Fruit fly (Drosophila melanogaster) whole organism, embryonic: Measurements from ENCODE around the gene CG9733.

Experiments
- Ada2b ChIP-seq: fragments of 200-800 bp; sonication (Bioruptor generic); IDR thresholded peaks from 2 replicates; pipeline ENCODE4 v1.3.6; 2022; ENCODE audit warnings: missing biosample characterization, missing genetic modification characterization
- Antp ChIP-seq: fragments of 200-800 bp; sonication (Bioruptor generic); optimal IDR thresholded peaks from 3 replicates; lab custom pipeline; 2016; ENCODE audit warnings: missing biosample characterization, missing genetic modification characterization
- Bteb2 ChIP-seq: fragments of 200-800 bp; sonication (Bioruptor generic); optimal IDR thresholded peaks from 2 replicates; lab custom pipeline; 2016; ENCODE audit warnings: missing biosample characterization, missing genetic modification characterization
- CG10267 ChIP-seq: fragments of 200-800 bp; sonication (Bioruptor generic); optimal IDR thresholded peaks from 2 replicates; lab custom pipeline; 2018; ENCODE audit warnings: missing biosample characterization, mild to moderate bottlenecking, missing genetic modification characterization, moderate library complexity
- CG10565 ChIP-seq: fragments of 200-800 bp; sonication (Bioruptor generic); optimal IDR thresholded peaks from 3 replicates; lab custom pipeline; 2016; ENCODE audit warnings: missing biosample characterization, mild to moderate bottlenecking, missing genetic modification characterization
- CG10959 ChIP-seq: fragments of 200-800 bp; sonication (Bioruptor generic); IDR thresholded peaks from 2 replicates; pipeline ENCODE4 v1.3.6; 2022; ENCODE audit warnings: missing biosample characterization, missing genetic modification characterization
- CG12942 ChIP-seq: fragments of 200-800 bp; sonication (Bioruptor generic); optimal IDR thresholded peaks from 3 replicates; lab custom pipeline; 2016; ENCODE audit warnings: missing biosample characterization, missing genetic modification characterization
- CG1603 ChIP-seq: fragments of 200-800 bp; sonication (Bioruptor generic); optimal IDR thresholded peaks from 2 replicates; lab custom pipeline; 2019; ENCODE audit warnings: missing biosample characterization, mild to moderate bottlenecking, missing genetic modification characterization, moderate library complexity
- CG16815 ChIP-seq: fragments of 200-800 bp; sonication (Bioruptor generic); optimal IDR thresholded peaks from 3 replicates; lab custom pipeline; 2017; ENCODE audit warnings: missing biosample characterization, mild to moderate bottlenecking, missing genetic modification characterization
- CG17359 ChIP-seq: fragments of 200-800 bp; sonication (Bioruptor generic); optimal IDR thresholded peaks from 3 replicates; lab custom pipeline; 2018; ENCODE audit warnings: missing biosample characterization, mild to moderate bottlenecking, missing genetic modification characterization, moderate library complexity
- CG17568 ChIP-seq: fragments of 200-800 bp; sonication (Bioruptor generic); optimal IDR thresholded peaks from 2 replicates; lab custom pipeline; 2018; ENCODE audit warnings: missing biosample characterization, mild to moderate bottlenecking, missing genetic modification characterization, moderate library complexity
- CG18619 ChIP-seq: fragments of 200-800 bp; sonication (Bioruptor generic); optimal IDR thresholded peaks from 3 replicates; lab custom pipeline; 2017; ENCODE audit warnings: missing biosample characterization, mild to moderate bottlenecking, missing genetic modification characterization
- CG31365 ChIP-seq: fragments of 200-800 bp; sonication (Bioruptor generic); optimal IDR thresholded peaks from 2 replicates; lab custom pipeline; 2018; ENCODE audit warnings: missing biosample characterization, mild to moderate bottlenecking, missing genetic modification characterization
- CG33213 ChIP-seq: fragments of 200-800 bp; sonication (Bioruptor generic); optimal IDR thresholded peaks from 3 replicates; lab custom pipeline; 2016; ENCODE audit warnings: missing biosample characterization, missing genetic modification characterization
- CG7372 ChIP-seq: fragments of 200-800 bp; sonication (Bioruptor generic); IDR thresholded peaks from 2 replicates; pipeline ENCODE4 v1.3.6; 2022; ENCODE audit warnings: missing biosample characterization, missing genetic modification characterization
- CG7839 ChIP-seq: fragments of 200-800 bp; sonication (Bioruptor generic); optimal IDR thresholded peaks from 3 replicates; lab custom pipeline; 2018; ENCODE audit warnings: missing biosample characterization, mild to moderate bottlenecking, missing genetic modification characterization, moderate library complexity
- CG8765 ChIP-seq: fragments of 200-800 bp; sonication (Bioruptor generic); IDR thresholded peaks from 2 replicates; pipeline ENCODE4 v1.3.6; 2022; ENCODE audit warnings: missing biosample characterization, missing genetic modification characterization
- CG9817 ChIP-seq: fragments of 200-800 bp; sonication (Bioruptor generic); optimal IDR thresholded peaks from 2 replicates; lab custom pipeline; 2018; ENCODE audit warnings: missing biosample characterization, mild to moderate bottlenecking, missing genetic modification characterization, moderate library complexity
- Dek ChIP-seq: fragments of 200-800 bp; sonication (Bioruptor generic); optimal IDR thresholded peaks from 3 replicates; lab custom pipeline; 2019; ENCODE audit warnings: missing biosample characterization, mild to moderate bottlenecking, missing genetic modification characterization, moderate library complexity
- Eip74EF ChIP-seq, 2 experiments: fragments of 200-800 bp in 1 of 2; fragments of >200 bp in 1 of 2; sonication (Bioruptor generic) in 1 of 2; optimal IDR thresholded peaks; 2 replicates each; lab custom pipeline; 2017 to 2019; ENCODE audit warnings: missing biosample characterization in 2 of 2, missing genetic modification characterization in 2 of 2, mild to moderate bottlenecking in 1 of 2, moderate library complexity in 1 of 2
- HLHmδ ChIP-seq: fragments of 200-800 bp; sonication (Bioruptor generic); optimal IDR thresholded peaks from 2 replicates; lab custom pipeline; 2018; ENCODE audit warnings: missing biosample characterization, mild to moderate bottlenecking, missing genetic modification characterization, moderate library complexity
- Hr3 ChIP-seq: fragments of 200-800 bp; sonication (Bioruptor generic); optimal IDR thresholded peaks from 3 replicates; lab custom pipeline; 2016; ENCODE audit warnings: missing biosample characterization, missing genetic modification characterization
- Max ChIP-seq: fragments of 200-800 bp; sonication (Bioruptor generic); optimal IDR thresholded peaks from 2 replicates; lab custom pipeline; 2016; ENCODE audit warnings: missing biosample characterization, mild to moderate bottlenecking, missing genetic modification characterization
- NC2β ChIP-seq: fragments of 200-800 bp; sonication (Bioruptor generic); optimal IDR thresholded peaks from 2 replicates; lab custom pipeline; 2016; ENCODE audit warnings: missing biosample characterization, missing genetic modification characterization
- Neu2 ChIP-seq: fragments of 200-800 bp; sonication (Bioruptor generic); optimal IDR thresholded peaks from 3 replicates; lab custom pipeline; 2016; ENCODE audit warnings: missing biosample characterization, missing genetic modification characterization, borderline replicate concordance
- Optix ChIP-seq: fragments of 200-800 bp; sonication (Bioruptor generic); IDR thresholded peaks from 3 replicates; pipeline ENCODE4 v1.3.6; 2022; ENCODE audit warnings: missing biosample characterization, missing genetic modification characterization
- Ptx1 ChIP-seq: fragments of 200-800 bp; sonication (Bioruptor generic); IDR thresholded peaks from 2 replicates; pipeline ENCODE4 v1.3.6; 2022; ENCODE audit warnings: missing biosample characterization, missing genetic modification characterization
- Rx ChIP-seq: fragments of 200-800 bp; sonication (Bioruptor generic); IDR thresholded peaks from 2 replicates; pipeline ENCODE4 v1.3.6; 2022; ENCODE audit warnings: missing biosample characterization, missing genetic modification characterization
- Xbp1 ChIP-seq: fragments of 200-800 bp; sonication (Bioruptor generic); optimal IDR thresholded peaks from 3 replicates; lab custom pipeline; 2016; ENCODE audit warnings: missing biosample characterization, mild to moderate bottlenecking, missing genetic modification characterization
- ato ChIP-seq: fragments of 200-800 bp; sonication (Bioruptor generic); IDR thresholded peaks from 2 replicates; pipeline ENCODE4 v1.3.6; 2022; ENCODE audit warnings: missing biosample characterization, missing genetic modification characterization; ENCODE audit not compliant: partially characterized antibody
- az2 ChIP-seq: fragments of 200-800 bp; sonication (Bioruptor generic); optimal IDR thresholded peaks from 3 replicates; lab custom pipeline; 2016; ENCODE audit warnings: missing biosample characterization, missing genetic modification characterization
- cad ChIP-seq: fragments of >200 bp; optimal IDR thresholded peaks from 2 replicates; lab custom pipeline; 2017; ENCODE audit warnings: missing biosample characterization, missing genetic modification characterization
- caup ChIP-seq: fragments of 200-800 bp; sonication (Bioruptor generic); optimal IDR thresholded peaks from 3 replicates; lab custom pipeline; 2017; ENCODE audit warnings: missing biosample characterization, mild to moderate bottlenecking, missing genetic modification characterization, moderate library complexity; ENCODE audit not compliant: severe bottlenecking
- danr ChIP-seq: fragments of 200-800 bp; sonication (Bioruptor generic); IDR thresholded peaks from 2 replicates; pipeline ENCODE4 v1.3.6; 2022; ENCODE audit warnings: missing biosample characterization, missing genetic modification characterization
- gsb ChIP-seq: fragments of 200-800 bp; sonication (Bioruptor generic); IDR thresholded peaks from 2 replicates; pipeline ENCODE4 v1.3.6; 2022; ENCODE audit warnings: missing biosample characterization, missing genetic modification characterization
- gt ChIP-seq: fragments of 200-800 bp; sonication (Bioruptor generic); IDR thresholded peaks from 2 replicates; pipeline ENCODE4 v1.3.6; 2022; ENCODE audit warnings: missing biosample characterization, missing genetic modification characterization
- hkb ChIP-seq, 2 experiments: fragments of 200-800 bp in 1 of 2; fragments of >200 bp in 1 of 2; sonication (Bioruptor generic) in 1 of 2; IDR thresholded peaks in 1 of 2; optimal IDR thresholded peaks in 1 of 2; 2 replicates each; pipeline versions ENCODE4 v1.3.6 to Lab custom; 2017 to 2022; ENCODE audit warnings: missing biosample characterization in 1 of 2, missing genetic modification characterization in 1 of 2
- ken ChIP-seq: fragments of 200-800 bp; sonication (Bioruptor generic); IDR thresholded peaks from 3 replicates; pipeline ENCODE4 v1.3.6; 2022; ENCODE audit warnings: missing biosample characterization, missing genetic modification characterization
- lilli ChIP-seq: fragments of 200-800 bp; sonication (Bioruptor generic); optimal IDR thresholded peaks from 3 replicates; lab custom pipeline; 2016; ENCODE audit warnings: missing biosample characterization, missing genetic modification characterization
- mam ChIP-seq: fragments of 200-800 bp; sonication (Bioruptor generic); optimal IDR thresholded peaks from 3 replicates; lab custom pipeline; 2016; ENCODE audit warnings: missing biosample characterization, missing genetic modification characterization
- mirr ChIP-seq: fragments of 200-800 bp; sonication (Bioruptor generic); optimal IDR thresholded peaks from 3 replicates; lab custom pipeline; 2018; ENCODE audit warnings: missing biosample characterization, mild to moderate bottlenecking, missing genetic modification characterization
- odd ChIP-seq: fragments of 200-800 bp; sonication (Bioruptor generic); optimal IDR thresholded peaks from 2 replicates; lab custom pipeline; 2017; ENCODE audit warnings: missing biosample characterization, mild to moderate bottlenecking, missing genetic modification characterization
- onecut ChIP-seq: fragments of 200-800 bp; sonication (Bioruptor generic); IDR thresholded peaks from 2 replicates; pipeline ENCODE4 v1.3.6; 2022; ENCODE audit warnings: missing biosample characterization, missing genetic modification characterization
- otp ChIP-seq: fragments of 200-800 bp; sonication (Bioruptor generic); IDR thresholded peaks from 3 replicates; pipeline ENCODE4, ENCODE4 v1.3.6; 2022; ENCODE audit warnings: missing biosample characterization, missing genetic modification characterization
- pnt ChIP-seq: fragments of 200-800 bp; sonication (Bioruptor generic); optimal IDR thresholded peaks from 3 replicates; lab custom pipeline; 2016; ENCODE audit warnings: missing biosample characterization, missing genetic modification characterization
- sc ChIP-seq, 3 experiments: fragments of >200 bp in 2 of 3; fragments of 200-800 bp in 1 of 3; sonication (Bioruptor generic) in 1 of 3; optimal IDR thresholded peaks; 2 replicates in 2 of 3; 3 replicates in 1 of 3; lab custom pipeline; 2017; ENCODE audit warnings: mild to moderate bottlenecking in 1 of 3, missing biosample characterization in 1 of 3, missing genetic modification characterization in 1 of 3, missing genetic modification reagents in 1 of 3
- sd ChIP-seq: fragments of 200-800 bp; sonication (Bioruptor generic); optimal IDR thresholded peaks from 3 replicates; lab custom pipeline; 2018; ENCODE audit warnings: missing biosample characterization, mild to moderate bottlenecking, missing genetic modification characterization, moderate library complexity
- so ChIP-seq: fragments of 200-800 bp; sonication (Bioruptor generic); IDR thresholded peaks from 3 replicates; pipeline ENCODE4 v1.3.6; 2022; ENCODE audit warnings: missing biosample characterization, missing genetic modification characterization
- tio ChIP-seq: fragments of 200-800 bp; sonication (Bioruptor generic); optimal IDR thresholded peaks from 2 replicates; lab custom pipeline; 2017; ENCODE audit warnings: missing biosample characterization, missing genetic modification characterization, inconsistent platforms

The CG9733 gene

dm6 chr3R:30200091-30200698 is 46.3 kb downstream of the CG9733 start (continued):
- no peak for TF ChIP-seq CG33213
- no peak for TF ChIP-seq cad (GFP tag; lab: Kevin White, UChicago)
- TF ChIP-seq CG7372 (GFP tag; lab: Robert Waterston, UW): no peak
- peak; percentile 11 for TF ChIP-seq Xbp1
- no peak for TF ChIP-seq ato (GFP tag; lab: Robert Waterston, UW)
- TF ChIP-seq danr: no peak
- TF ChIP-seq CG7839 (tag; lab: Kevin White, UChicago): peak; percentile 31
- no peak for TF ChIP-seq CG16815
- TF ChIP-seq Dek (tag; lab: Kevin White, UChicago): no peak
- TF ChIP-seq mirr (GFP tag; lab: Kevin White, UChicago): peak; percentile 22
- no peak for TF ChIP-seq CG10959
- TF ChIP-seq Antp (GFP tag; lab: Kevin White, UChicago): peak; percentile 24
- no peak for TF ChIP-seq CG8765
- TF ChIP-seq sd: peak; percentile 21
- no peak for TF ChIP-seq odd (GFP tag; lab: Kevin White, UChicago)
- no peak for TF ChIP-seq CG9817
- TF ChIP-seq Eip74EF (GFP tag; optimal IDR thresholded peaks at IDR 0.05; lab: Kevin White, UChicago): no peak
- TF ChIP-seq ken (GFP tag; lab: Robert Waterston, UW): no peak
- TF ChIP-seq CG1603 (tag; lab: Kevin White, UChicago): no peak
- TF ChIP-seq CG10267 (tag; lab: Kevin White, UChicago): no peak
- TF ChIP-seq Bteb2 (GFP tag; lab: Kevin White, UChicago): peak; percentile 21
- TF ChIP-seq otp (GFP tag; lab: Robert Waterston, UW): 0 out of 3 replicates have a peak, but pooled peaks have one; percentile 24
- TF ChIP-seq gsb (GFP tag; lab: Robert Waterston, UW): no peak
- TF ChIP-seq CG31365 (tag; lab: Kevin White, UChicago): no peak
- TF ChIP-seq CG17568 (GFP tag; lab: Kevin White, UChicago): no peak
- TF ChIP-seq HLHmδ: no peak
- TF ChIP-seq Ptx1 (GFP tag; lab: Robert Waterston, UW): peak; percentile 44
- no peak for TF ChIP-seq Neu2 (GFP tag; lab: Kevin White, UChicago)
- 0 out of 2 replicates have a peak, but pooled peaks have one; percentile 25 for TF ChIP-seq Ada2b
- TF ChIP-seq gt: no peak
- peak; percentile 17 for TF ChIP-seq pnt (GFP tag; lab: Kevin White, UChicago)
- TF ChIP-seq mam (GFP tag; lab: Kevin White, UChicago): peak; percentile 38
- no peak for TF ChIP-seq caup (GFP tag; lab: Kevin White, UChicago)
- 0 out of 3 replicates have a peak, but pooled peaks have one; percentile 31 for TF ChIP-seq Optix
- no peak for TF ChIP-seq az2 (GFP tag; lab: Kevin White, UChicago)
- TF ChIP-seq Hr3 (GFP tag; lab: Kevin White, UChicago): no peak
- no peak for TF ChIP-seq CG12942 (GFP tag; lab: Kevin White, UChicago)
- TF ChIP-seq so (GFP tag; lab: Robert Waterston, UW): no peak
- TF ChIP-seq onecut (GFP tag; lab: Robert Waterston, UW): no peak
- peak; percentile 18 for TF ChIP-seq CG17359 (tag; lab: Kevin White, UChicago)
- no peak for TF ChIP-seq sc (optimal IDR thresholded peaks at IDR 0.05; lab: Kevin White, UChicago)
- no peak for TF ChIP-seq sc (GFP tag; optimal IDR thresholded peaks at IDR 0.05; lab: Kevin White, UChicago)
- no peak for TF ChIP-seq CG10565 (GFP tag; lab: Kevin White, UChicago)
- TF ChIP-seq Max (GFP tag; lab: Kevin White, UChicago): no peak
- TF ChIP-seq lilli (GFP tag; lab: Kevin White, UChicago): peak; percentile 18
- no peak for TF ChIP-seq tio (GFP tag; lab: Kevin White, UChicago)
- no peak for TF ChIP-seq Rx (GFP tag; lab: Robert Waterston, UW)
- no peak for TF ChIP-seq CG18619 (GFP tag; lab: Kevin White, UChicago)
- TF ChIP-seq hkb (optimal IDR thresholded peaks at IDR 0.05; lab: Kevin White, UChicago): no peak
- peak; percentile 29; the same call in 1 of the 2 replicates for TF ChIP-seq hkb (GFP tag; IDR thresholded peaks at IDR 0.05; lab: Robert Waterston, UW)
- TF ChIP-seq NC2β (GFP tag; lab: Kevin White, UChicago): no peak
